Worm (Caenorhabditis elegans): Measurements from ENCODE around the gene srsx-26.

The srsx-26 gene

DNA sequence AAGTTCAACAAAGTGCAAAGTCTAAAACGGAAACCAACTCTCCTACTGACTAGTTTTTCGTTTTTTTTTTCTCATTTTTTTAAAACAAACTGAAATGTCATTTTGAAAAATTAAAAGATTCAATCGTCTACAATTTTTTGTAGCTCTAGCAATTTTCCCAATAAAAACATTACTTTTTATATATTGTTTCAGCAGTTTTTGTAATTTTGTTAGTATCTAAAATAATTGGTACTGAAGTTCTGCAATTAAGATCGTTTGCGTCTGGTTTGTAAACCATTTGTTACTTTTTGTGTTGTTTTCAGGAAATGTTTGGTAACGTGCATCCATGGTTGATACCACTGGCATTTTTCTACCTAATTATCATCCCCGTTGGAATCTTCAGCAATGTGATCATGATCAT, 10.1 kb downstream of the srsx-26 start, which contains the start of gene srsx-30:
Gene srsx-30 (plus strand): TSS at position 301 of the 400 bp plus-strand sequence.
- TF ChIP-seq C08G9.2 (tag; optimal IDR thresholded peaks at IDR 0.05) = no peak
- no peak for TF ChIP-seq elt-4 (tag; optimal IDR thresholded peaks at IDR 0.05)
- no peak for TF ChIP-seq ceh-30 (tag; optimal IDR thresholded peaks at IDR 0.05)
- TF ChIP-seq lin-11 (tag; optimal IDR thresholded peaks at IDR 0.05) = no peak
- no peak for TF ChIP-seq ama-1 (optimal IDR thresholded peaks at IDR 0.05)
- TF ChIP-seq tbx-2 (tag; optimal IDR thresholded peaks at IDR 0.05) = no peak
- no peak for TF ChIP-seq sdc-2 (tag; optimal IDR thresholded peaks at IDR 0.05)
- TF ChIP-seq dve-1 (tag; optimal IDR thresholded peaks at IDR 0.05) = no peak
- no peak for TF ChIP-seq pax-1 (tag; optimal IDR thresholded peaks at IDR 0.05)
- no peak for TF ChIP-seq gmeb-2 (tag; optimal IDR thresholded peaks at IDR 0.05)
- no peak for TF ChIP-seq nfya-1 (tag; optimal IDR thresholded peaks at IDR 0.05)
- no peak for TF ChIP-seq ceh-45 (GFP tag; IDR thresholded peaks at IDR 0.05)
- no peak for TF ChIP-seq unc-42 (tag; optimal IDR thresholded peaks at IDR 0.05)
- TF ChIP-seq ceh-6 (GFP tag; optimal IDR thresholded peaks at IDR 0.05) = no peak
- TF ChIP-seq pha-4 (tag; optimal IDR thresholded peaks at IDR 0.05) = no peak

- TF ChIP-seq odd-2 (tag; optimal IDR thresholded peaks at IDR 0.05) = no peak
- TF ChIP-seq ceh-9 (tag; optimal IDR thresholded peaks at IDR 0.05) = no peak
- no peak for TF ChIP-seq pha-2 (tag; optimal IDR thresholded peaks at IDR 0.05)
- TF ChIP-seq ceh-34 (tag; optimal IDR thresholded peaks at IDR 0.05) = no peak
- TF ChIP-seq ahr-1 (tag; optimal IDR thresholded peaks at IDR 0.05) = no peak
- no peak for TF ChIP-seq lim-6 (tag; optimal IDR thresholded peaks at IDR 0.05)
- no peak for TF ChIP-seq syd-9 (tag; optimal IDR thresholded peaks at IDR 0.05)
These were observed 11.5 kb downstream of the srsx-26 start for ce11 chrV:10159972-10160371.

DNA sequence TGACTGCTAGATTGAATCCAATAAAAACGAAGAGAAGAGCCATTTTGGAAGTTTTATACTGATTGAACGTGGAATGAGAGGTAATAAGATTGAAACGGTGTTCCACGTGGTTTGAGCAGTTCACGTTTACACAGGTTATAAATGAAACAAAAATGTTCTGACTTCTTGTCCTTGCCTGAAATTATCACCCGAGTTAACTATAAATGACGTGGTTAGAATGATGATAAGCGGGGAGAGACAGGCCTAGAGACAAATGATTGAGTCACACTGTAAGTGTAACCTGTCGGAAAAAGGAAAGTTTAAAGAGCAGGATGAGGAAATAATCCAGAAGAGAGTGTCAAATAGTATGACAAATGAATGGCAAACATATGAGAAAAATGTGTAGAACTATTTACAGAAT, 12.5 kb downstream of the srsx-26 start, which contains the start of gene C51E3.10:
Gene C51E3.10 (minus strand): TSS at position 181 of the 400 bp plus-strand sequence.
- TF ChIP-seq unc-86 (tag; optimal IDR thresholded peaks at IDR 0.05) (no peak), hlh-15 (tag; optimal IDR thresholded peaks at IDR 0.05) (no peak), C38D4.7 (GFP tag; optimal IDR thresholded peaks at IDR 0.05) (no peak), elt-2 (tag; optimal IDR thresholded peaks at IDR 0.05) (peak; percentile 29)

DNA sequence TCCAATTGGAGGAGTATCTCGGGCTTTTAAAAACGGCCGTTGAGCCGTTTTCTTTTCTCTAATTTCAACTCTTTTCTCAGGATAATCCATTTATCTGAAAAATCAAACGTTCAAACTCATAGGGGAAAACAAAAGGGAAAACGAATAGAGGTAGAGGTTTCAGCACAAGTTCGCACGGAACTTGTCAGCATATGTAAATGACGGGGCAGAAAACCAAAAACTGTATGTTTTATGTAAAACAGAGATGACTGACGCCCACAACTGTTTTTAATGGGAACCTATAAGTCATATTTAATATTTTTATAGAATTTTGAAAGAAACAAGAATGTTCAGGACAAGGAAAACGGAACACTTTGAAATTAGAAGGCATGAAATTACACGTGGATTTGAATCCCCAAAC, 17.9 kb downstream of the srsx-26 start, which contains the start of gene C51E3.6:
Gene C51E3.6 (minus strand): TSS at position 101 of the 400 bp plus-strand sequence.
- TF ChIP-seq unc-3 (GFP tag; conservative IDR thresholded peaks at IDR 0.05) (no peak), unc-3 (tag; optimal IDR thresholded peaks at IDR 0.05) (no peak)

ce11 chrV:10168870-10169269, 20.4 kb downstream of the srsx-26 start:
- TF ChIP-seq nfya-1 (tag; optimal IDR thresholded peaks at IDR 0.05) (no peak), C08G9.2 (tag; optimal IDR thresholded peaks at IDR 0.05) (no peak), ama-1 (optimal IDR thresholded peaks at IDR 0.05) (no peak), nhr-11 (tag; optimal IDR thresholded peaks at IDR 0.05) (no peak), pha-2 (tag; optimal IDR thresholded peaks at IDR 0.05) (no peak), sox-2 (GFP tag; IDR thresholded peaks at IDR 0.05) (no peak), fax-1 (tag; optimal IDR thresholded peaks at IDR 0.05) (no peak), unc-55 (GFP tag; optimal IDR thresholded peaks at IDR 0.05) (no peak), mec-3 (tag; optimal IDR thresholded peaks at IDR 0.05; ENCODE audit: borderline replicate concordance) (no peak), tbx-2 (tag; optimal IDR thresholded peaks at IDR 0.05) (no peak), F13H6.1 (tag; optimal IDR thresholded peaks at IDR 0.05) (no peak), pax-1 (tag; optimal IDR thresholded peaks at IDR 0.05) (no peak)

- no peak for TF ChIP-seq K09A11.1 (tag; optimal IDR thresholded peaks at IDR 0.05; ENCODE audit: insufficient read depth)
- no peak for TF ChIP-seq pros-1 (tag; optimal IDR thresholded peaks at IDR 0.05)
- TF ChIP-seq zip-5 (tag; optimal IDR thresholded peaks at IDR 0.05) = no peak
- TF ChIP-seq sox-4 (tag; optimal IDR thresholded peaks at IDR 0.05) = no peak
These were observed 25.2 kb downstream of the srsx-26 start, which contains the start of gene egl-3 for ce11 chrV:10173653-10174052. Gene egl-3, minus strand, starts transcription at chrV:10173753.
